Worm (Caenorhabditis elegans): Measurements from ENCODE around the gene nhr-1.

- TF ChIP-seq med-1 (GFP tag; optimal IDR thresholded peaks at IDR 0.05; ENCODE audit: insufficient read depth): no peak
- TF ChIP-seq T22C8.4 (GFP tag; IDR thresholded peaks at IDR 0.05): no peak
These were observed 9.4 kb upstream of the nhr-1 start for ce11 chrX:17504447-17504846.
